Worm (Caenorhabditis elegans): ENCODE data around the gene set-3.

Gene set-3

ce11 chrIII:9703747-9704605 is 9.6 kb upstream of the set-3 start (continued):
- peak; percentile 54 for TF ChIP-seq nhr-28 (tag; optimal IDR thresholded peaks at IDR 0.05)
- no peak for TF ChIP-seq nhr-42 (GFP tag; IDR thresholded peaks at IDR 0.05)
- no peak for TF ChIP-seq daf-8 (GFP tag; IDR thresholded peaks at IDR 0.05)
- TF ChIP-seq lir-3 (tag; optimal IDR thresholded peaks at IDR 0.05) = no peak
- TF ChIP-seq F37D6.2 (tag; optimal IDR thresholded peaks at IDR 0.05) = peak; percentile 13
- TF ChIP-seq dpl-1 (GFP tag; optimal IDR thresholded peaks at IDR 0.05) = no peak
- no peak for TF ChIP-seq ZK337.2 (GFP tag; IDR thresholded peaks at IDR 0.05)
- no peak for TF ChIP-seq duxl-1 (tag; optimal IDR thresholded peaks at IDR 0.05; ENCODE audit: poor library complexity)
- TF ChIP-seq ama-1 (optimal IDR thresholded peaks at IDR 0.05) = no peak
- TF ChIP-seq ceh-62 (tag; optimal IDR thresholded peaks at IDR 0.05) = no peak
- peak; percentile 26; the same call in 1 of the 2 replicates for TF ChIP-seq set-16 (GFP tag; IDR thresholded peaks at IDR 0.05)
- no peak for TF ChIP-seq daf-16 (GFP tag; optimal IDR thresholded peaks at IDR 0.05)
- TF ChIP-seq daf-16 (tag; optimal IDR thresholded peaks at IDR 0.05) = peak; percentile 11
- no peak for TF ChIP-seq pqm-1 (tag; optimal IDR thresholded peaks at IDR 0.05)
- TF ChIP-seq php-3 (GFP tag; IDR thresholded peaks at IDR 0.05) = no peak
- TF ChIP-seq cey-2 (tag; optimal IDR thresholded peaks at IDR 0.05; ENCODE audit: borderline replicate concordance, insufficient read depth) = no peak
- no peak for TF ChIP-seq T26A8.4 (GFP tag; IDR thresholded peaks at IDR 0.05)
- no peak for TF ChIP-seq nhr-237 (tag; optimal IDR thresholded peaks at IDR 0.05)
- no peak for TF ChIP-seq egl-27 (tag; optimal IDR thresholded peaks at IDR 0.05)
- no peak for TF ChIP-seq daf-19 (GFP tag; conservative IDR thresholded peaks at IDR 0.05)
- TF ChIP-seq nhr-111 (GFP tag; optimal IDR thresholded peaks at IDR 0.05) = no peak
- no peak for TF ChIP-seq lin-38 (GFP tag; IDR thresholded peaks at IDR 0.05)
- TF ChIP-seq ztf-11 (tag; optimal IDR thresholded peaks at IDR 0.05) = no peak
- TF ChIP-seq saeg-2 (GFP tag; IDR thresholded peaks at IDR 0.05) = no peak
- no peak for TF ChIP-seq attf-4 (tag; optimal IDR thresholded peaks at IDR 0.05)
- peak; percentile 64; the same call in 1 of the 2 replicates for TF ChIP-seq ctbp-1 (GFP tag; IDR thresholded peaks at IDR 0.05)
- peak; percentile 35; the same call in 1 of the 2 replicates for TF ChIP-seq dmd-6 (GFP tag; IDR thresholded peaks at IDR 0.05)
- no peak for TF ChIP-seq vab-7 (GFP tag; IDR thresholded peaks at IDR 0.05)
- no peak for TF ChIP-seq gei-8 (GFP tag; optimal IDR thresholded peaks at IDR 0.05)
- TF ChIP-seq lim-7 (GFP tag; IDR thresholded peaks at IDR 0.05) = no peak
- TF ChIP-seq fkh-10 (GFP tag; optimal IDR thresholded peaks at IDR 0.05) = peak; percentile 16
- no peak for TF ChIP-seq skn-1 (tag; optimal IDR thresholded peaks at IDR 0.05)
- TF ChIP-seq Y5F2A.4 (GFP tag; optimal IDR thresholded peaks at IDR 0.05) = no peak
- no peak for TF ChIP-seq zfp-3 (GFP tag; conservative IDR thresholded peaks at IDR 0.05)
- TF ChIP-seq unc-39 (tag; optimal IDR thresholded peaks at IDR 0.05) = no peak
- TF ChIP-seq mep-1 (tag; optimal IDR thresholded peaks at IDR 0.05) = no peak
- TF ChIP-seq R02D3.7 (tag; optimal IDR thresholded peaks at IDR 0.05) = no peak
- no peak for TF ChIP-seq tra-1 (GFP tag; IDR thresholded peaks at IDR 0.05)
- TF ChIP-seq snpc-1.2 (GFP tag; IDR thresholded peaks at IDR 0.05) = no peak
- TF ChIP-seq nhr-11 (tag; optimal IDR thresholded peaks at IDR 0.05) = peak; percentile 40
- TF ChIP-seq nhr-77 (tag; optimal IDR thresholded peaks at IDR 0.05) = no peak
- TF ChIP-seq mxl-2 (GFP tag; conservative IDR thresholded peaks at IDR 0.05) = no peak
- TF ChIP-seq ceh-32 (tag; optimal IDR thresholded peaks at IDR 0.05; ENCODE audit: poor library complexity) = no peak
- TF ChIP-seq F10B5.3 (tag; optimal IDR thresholded peaks at IDR 0.05) = no peak
- peak; percentile 18 for TF ChIP-seq spr-1 (tag; optimal IDR thresholded peaks at IDR 0.05)
- peak in 1 of 2 experiments; percentile 11 for TF ChIP-seq lsy-2 (tag; optimal IDR thresholded peaks at IDR 0.05)
- no peak for TF ChIP-seq T20F7.1 (GFP tag; optimal IDR thresholded peaks at IDR 0.05)
- no peak for TF ChIP-seq nhr-48 (tag; optimal IDR thresholded peaks at IDR 0.05)
- TF ChIP-seq pha-4 (GFP tag; IDR thresholded peaks at IDR 0.05) = no peak
- no peak for TF ChIP-seq pha-4 (tag; optimal IDR thresholded peaks at IDR 0.05)
- no peak for TF ChIP-seq madf-5 (GFP tag; IDR thresholded peaks at IDR 0.05)
